Fruit fly (Drosophila melanogaster): ENCODE results near the gene CG13073.

The CG13073 gene

dm6 chr3L:16232924-16233323 is 15.8 kb upstream of the CG13073 start, which contains the start of gene Hsc20 (continued):
- TF ChIP-seq CG6272 (GFP tag; IDR thresholded peaks at IDR 0.05) (no peak), dimm (GFP tag; IDR thresholded peaks at IDR 0.05) (no peak), HmgD (GFP tag; optimal IDR thresholded peaks at IDR 0.05) (no peak), D19A (tag; optimal IDR thresholded peaks at IDR 0.05) (no peak), Oaz (GFP tag; IDR thresholded peaks at IDR 0.05) (no peak), Poxn (GFP tag; IDR thresholded peaks at IDR 0.05) (no peak), CG9437 (GFP tag; optimal IDR thresholded peaks at IDR 0.05) (no peak), CG7357 (GFP tag; IDR thresholded peaks at IDR 0.05) (no peak), E2f2 (GFP tag; IDR thresholded peaks at IDR 0.05) (peak; percentile 29; the same call in 1 of the 2 replicates), CG2889 (GFP tag; IDR thresholded peaks at IDR 0.05) (no peak), CG14965 (GFP tag; optimal IDR thresholded peaks at IDR 0.05; ENCODE audit: borderline replicate concordance) (no peak), Max (GFP tag; optimal IDR thresholded peaks at IDR 0.05) (no peak), Blimp-1 (GFP tag; optimal IDR thresholded peaks at IDR 0.05) (no peak), BEAF-32 (GFP tag; optimal IDR thresholded peaks at IDR 0.05) (peak; percentile 24), MTF-1 (GFP tag; optimal IDR thresholded peaks at IDR 0.05; ENCODE audit: borderline replicate concordance) (no peak), pum (GFP tag; optimal IDR thresholded peaks at IDR 0.05) (no peak), unc-4 (GFP tag; IDR thresholded peaks at IDR 0.05; ENCODE audit: partially characterized antibody) (0 out of 2 replicates have a peak, but pooled peaks have one; percentile 11), C15 (GFP tag; IDR thresholded peaks at IDR 0.05) (no peak), CG31441 (GFP tag; IDR thresholded peaks at IDR 0.05) (no peak), Dp (GFP tag; optimal IDR thresholded peaks at IDR 0.05) (peak; percentile 30), CG13287 (GFP tag; IDR thresholded peaks at IDR 0.05; ENCODE audit: partially characterized antibody) (peak; percentile 13; the same call in 1 of the 2 replicates), sens-2 (GFP tag; IDR thresholded peaks at IDR 0.05) (no peak), pnt (GFP tag; optimal IDR thresholded peaks at IDR 0.05) (no peak), CG16815 (GFP tag; optimal IDR thresholded peaks at IDR 0.05) (no peak), CG12659 (GFP tag; optimal IDR thresholded peaks at IDR 0.05) (no peak), CG7271 (tag; optimal IDR thresholded peaks at IDR 0.05) (no peak), Fer2 (tag; optimal IDR thresholded peaks at IDR 0.05) (no peak), exex (tag; optimal IDR thresholded peaks at IDR 0.05) (peak; percentile 22), CG9609 (GFP tag; optimal IDR thresholded peaks at IDR 0.05) (no peak), CG13424 (tag; optimal IDR thresholded peaks at IDR 0.05) (no peak), Deaf1 (tag; optimal IDR thresholded peaks at IDR 0.05) (no peak), CG4617 (GFP tag; optimal IDR thresholded peaks at IDR 0.05; ENCODE audit: borderline replicate concordance) (no peak), stwl (tag; optimal IDR thresholded peaks at IDR 0.05) (peak; percentile 33), CG7786 (GFP tag; optimal IDR thresholded peaks at IDR 0.05) (no peak), Hsf (GFP tag; optimal IDR thresholded peaks at IDR 0.05) (no peak), Pdp1 (GFP tag; optimal IDR thresholded peaks at IDR 0.05) (peak in 1 of 2 experiments; percentile 88), vvl (GFP tag; IDR thresholded peaks at IDR 0.05) (no peak), pzg (GFP tag; optimal IDR thresholded peaks at IDR 0.05) (peak; percentile 12), zf30C (GFP tag; optimal IDR thresholded peaks at IDR 0.05) (no peak), psq (GFP tag; optimal IDR thresholded peaks at IDR 0.05) (no peak), gcm (GFP tag; optimal IDR thresholded peaks at IDR 0.05) (no peak), twi (tag; optimal IDR thresholded peaks at IDR 0.05) (no peak), Hmr (GFP tag; optimal IDR thresholded peaks at IDR 0.05) (no peak), lmd (GFP tag; IDR thresholded peaks at IDR 0.05) (no peak)

Measured in whole organism, embryonic.